Worm (Caenorhabditis elegans) whole organism, L4 larva: ENCODE results near the gene W02B12.12.

ENCODE experiments used
- F26F4.8 ChIP-seq: fragments of 200-800 bp; sonication (Bioruptor generic); conservative IDR thresholded peaks from 2 replicates; pipeline ENCODE4 v1.3.6; 2022; ENCODE audit warnings: missing genetic modification characterization, missing compliant biosample characterization
- F37D6.2 ChIP-seq: sonication (generic microtip); optimal IDR thresholded peaks from 2 replicates; lab custom pipeline; 2016; ENCODE audit warnings: mild to moderate bottlenecking, missing genetic modification characterization, missing compliant biosample characterization
- ZK546.5 ChIP-seq, 2 experiments: sonication (generic microtip); optimal IDR thresholded peaks; 2 replicates each; lab custom pipeline; 2017; ENCODE audit warnings: missing biosample characterization in 2 of 2, missing genetic modification characterization in 2 of 2
- aha-1 ChIP-seq: fragments of 150-350 bp; peaks from one replicate; lab custom pipeline; 2014; ENCODE audit warnings: missing biosample characterization, missing genetic modification characterization
- aly-2 ChIP-seq: sonication (generic microtip); optimal IDR thresholded peaks from 2 replicates; lab custom pipeline; 2018; ENCODE audit warnings: missing biosample characterization, missing genetic modification characterization
- attf-4 ChIP-seq: sonication (generic microtip); optimal IDR thresholded peaks from 3 replicates; lab custom pipeline; 2017; ENCODE audit warnings: missing biosample characterization, missing genetic modification characterization
- ceh-44 ChIP-seq: fragments of 200-800 bp; sonication (Bioruptor generic); IDR thresholded peaks from 2 replicates; pipeline ENCODE4 v1.3.6; 2022; ENCODE audit warnings: missing genetic modification reagents, missing genetic modification characterization, missing compliant biosample characterization
- ces-1 ChIP-seq: fragments of 150-350 bp; sonication (generic microtip); optimal IDR thresholded peaks from 4 replicates; lab custom pipeline; 2014; ENCODE audit warnings: missing biosample characterization, missing genetic modification reagents, missing genetic modification characterization
- cey-2 ChIP-seq: sonication (generic microtip); optimal IDR thresholded peaks from 3 replicates; lab custom pipeline; 2017; ENCODE audit warnings: missing genetic modification characterization, mild to moderate bottlenecking, missing compliant biosample characterization, antibody characterized with exemption, borderline replicate concordance; ENCODE audit not compliant: insufficient read depth
- daf-12 ChIP-seq: fragments of 150-350 bp; optimal IDR thresholded peaks from 2 replicates; lab custom pipeline; 2014; ENCODE audit warnings: missing biosample characterization, missing genetic modification reagents, missing genetic modification characterization
- daf-16 ChIP-seq, 3 experiments: sonication (generic microtip); optimal IDR thresholded peaks; 2 replicates each; lab custom pipeline; 2016 to 2017; ENCODE audit warnings: missing genetic modification characterization in 3 of 3, missing genetic modification reagents in 3 of 3, mild to moderate bottlenecking in 2 of 3, missing compliant biosample characterization in 2 of 3, missing biosample characterization in 1 of 3, moderate library complexity in 1 of 3
- dmd-6 ChIP-seq: fragments of 200-800 bp; sonication (Bioruptor generic); IDR thresholded peaks from 2 replicates; pipeline ENCODE4 v1.3.6; 2022; ENCODE audit warnings: missing genetic modification reagents, missing genetic modification characterization, missing compliant biosample characterization
- dmd-9 ChIP-seq: fragments of 200-800 bp; sonication (Bioruptor generic); IDR thresholded peaks from 2 replicates; pipeline ENCODE4 v1.3.6; 2022; ENCODE audit warnings: missing genetic modification reagents, missing genetic modification characterization, missing compliant biosample characterization
- egl-43 ChIP-seq: fragments of 200-800 bp; sonication (Bioruptor generic); IDR thresholded peaks from 2 replicates; pipeline ENCODE4 v1.3.6; 2022; ENCODE audit warnings: missing genetic modification reagents, missing genetic modification characterization, missing compliant biosample characterization
- fkh-10 ChIP-seq: fragments of 150-350 bp; optimal IDR thresholded peaks from 2 replicates; lab custom pipeline; 2014; ENCODE audit warnings: missing biosample characterization, missing genetic modification reagents, missing genetic modification characterization
- hif-1 ChIP-seq, 2 experiments: sonication (generic microtip); optimal IDR thresholded peaks; 2 replicates each; lab custom pipeline; 2016 to 2017; ENCODE audit warnings: missing compliant biosample characterization in 2 of 2, missing genetic modification characterization in 2 of 2, missing genetic modification reagents in 2 of 2, missing genotype in 2 of 2, mild to moderate bottlenecking in 1 of 2
- hlh-11 ChIP-seq: fragments of 200-800 bp; sonication (Bioruptor generic); optimal IDR thresholded peaks from 2 replicates; lab custom pipeline; 2018; ENCODE audit warnings: mild to moderate bottlenecking, missing genetic modification characterization, missing compliant biosample characterization
- hmg-1.1 ChIP-seq: fragments of 200-800 bp; sonication (Bioruptor generic); IDR thresholded peaks from 2 replicates; pipeline ENCODE4 v1.3.6; 2022; ENCODE audit warnings: missing genetic modification reagents, missing genetic modification characterization, missing compliant biosample characterization
- lim-7 ChIP-seq: fragments of 200-800 bp; sonication (Bioruptor generic); IDR thresholded peaks from 2 replicates; pipeline ENCODE4 v1.3.6; 2022; ENCODE audit warnings: missing genetic modification characterization, missing compliant biosample characterization
- lin-29 ChIP-seq: fragments of 200-800 bp; sonication (Bioruptor generic); IDR thresholded peaks from 2 replicates; pipeline ENCODE4 v1.3.6; 2022; ENCODE audit warnings: missing genetic modification reagents, missing genetic modification characterization, missing compliant biosample characterization
- lsy-2 ChIP-seq, 2 experiments: fragments of 150-350 bp in 1 of 2; sonication (generic microtip) in 1 of 2; optimal IDR thresholded peaks; 2 replicates each; lab custom pipeline; 2014 to 2017; ENCODE audit warnings: missing biosample characterization in 2 of 2, missing genetic modification characterization in 2 of 2
- mep-1 ChIP-seq: fragments of 150-350 bp; sonication (generic microtip); optimal IDR thresholded peaks from 3 replicates; lab custom pipeline; 2014; ENCODE audit warnings: missing biosample characterization, missing genetic modification characterization
- nhr-102 ChIP-seq: sonication (generic microtip); optimal IDR thresholded peaks from 2 replicates; lab custom pipeline; 2016; ENCODE audit warnings: mild to moderate bottlenecking, missing genetic modification characterization, moderate library complexity, missing compliant biosample characterization
- nhr-237 ChIP-seq: sonication (generic microtip); optimal IDR thresholded peaks from 2 replicates; lab custom pipeline; 2017; ENCODE audit warnings: missing biosample characterization, missing genetic modification characterization
- nhr-28 ChIP-seq: fragments of 150-350 bp; optimal IDR thresholded peaks from 2 replicates; lab custom pipeline; 2014; ENCODE audit warnings: missing biosample characterization, missing genetic modification characterization
- nhr-76 ChIP-seq: fragments of 150-350 bp; optimal IDR thresholded peaks from 2 replicates; lab custom pipeline; 2014; ENCODE audit warnings: missing biosample characterization, missing genetic modification characterization
- php-3 ChIP-seq: fragments of 200-800 bp; sonication (Bioruptor generic); IDR thresholded peaks from 2 replicates; pipeline ENCODE4 v1.3.6; 2022; ENCODE audit warnings: missing genetic modification reagents, missing genetic modification characterization, missing compliant biosample characterization
- pqm-1 ChIP-seq: sonication (generic microtip); optimal IDR thresholded peaks from 2 replicates; lab custom pipeline; 2017; ENCODE audit warnings: missing biosample characterization, missing genetic modification characterization
- snpc-4 ChIP-seq: fragments of 150-350 bp; optimal IDR thresholded peaks from 2 replicates; lab custom pipeline; 2014; ENCODE audit warnings: missing biosample characterization, missing genetic modification characterization
- spr-3 ChIP-seq: fragments of 200-800 bp; sonication (Bioruptor generic); optimal IDR thresholded peaks from 2 replicates; lab custom pipeline; 2018; ENCODE audit warnings: mild to moderate bottlenecking, missing genetic modification characterization, missing compliant biosample characterization
- unc-130 ChIP-seq: sonication (generic microtip); optimal IDR thresholded peaks from 2 replicates; lab custom pipeline; 2016; ENCODE audit warnings: missing genetic modification reagents, missing genetic modification characterization, missing compliant biosample characterization
- unc-39 ChIP-seq: sonication (generic microtip); optimal IDR thresholded peaks from 2 replicates; lab custom pipeline; 2017; ENCODE audit warnings: missing biosample characterization, missing genetic modification characterization
- vab-7 ChIP-seq: fragments of 200-800 bp; sonication (Bioruptor generic); IDR thresholded peaks from 2 replicates; pipeline ENCODE4 v1.3.6; 2022; ENCODE audit warnings: missing genetic modification reagents, missing genetic modification characterization, missing compliant biosample characterization
- ztf-11 ChIP-seq: fragments of 150-350 bp; optimal IDR thresholded peaks from 2 replicates; lab custom pipeline; 2014; ENCODE audit warnings: missing biosample characterization, missing genetic modification characterization

W02B12.12 gene

ce11 chrII:11433942-11434341, 45.0 kb downstream of the W02B12.12 start, which contains the start of gene C05D12.5:
Gene C05D12.5 (plus strand): TSS chrII:11434242.
- TF ChIP-seq attf-4: no peak
- TF ChIP-seq hlh-11 (tag; lab: Kevin White, UChicago): no peak
- TF ChIP-seq F26F4.8 (GFP tag; lab: Robert Waterston, UW): no peak

DNA sequence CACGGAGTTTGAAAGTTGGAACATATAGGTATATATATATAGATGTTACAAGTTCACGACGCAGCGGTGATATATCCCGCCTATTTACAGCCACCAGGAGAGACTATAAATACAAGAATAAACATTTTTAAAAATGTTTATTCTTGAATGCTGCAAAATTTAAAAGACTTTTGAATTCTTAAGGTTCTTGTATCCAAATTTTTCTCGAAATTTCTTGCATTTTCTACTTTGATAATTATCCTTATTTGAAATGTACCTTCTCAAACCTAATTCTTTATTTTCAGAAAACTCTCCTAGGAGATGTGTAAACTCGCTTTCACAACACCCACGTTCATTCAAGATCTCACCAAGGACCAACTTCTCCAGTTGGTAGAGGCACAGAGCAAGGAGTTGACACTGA, 47.4 kb downstream of the W02B12.12 start, which contains the start of gene C05D12.4:
TSS of gene C05D12.4 (plus strand) at position 301 of the 400 bp plus-strand sequence.
- no peak for TF ChIP-seq fkh-10 (GFP tag; lab: Kevin White, UChicago)
- no peak for TF ChIP-seq dmd-6 (GFP tag; lab: Robert Waterston, UW)
- peak; percentile 3 for TF ChIP-seq aha-1 (tag; lab: Kevin White, UChicago)

DNA sequence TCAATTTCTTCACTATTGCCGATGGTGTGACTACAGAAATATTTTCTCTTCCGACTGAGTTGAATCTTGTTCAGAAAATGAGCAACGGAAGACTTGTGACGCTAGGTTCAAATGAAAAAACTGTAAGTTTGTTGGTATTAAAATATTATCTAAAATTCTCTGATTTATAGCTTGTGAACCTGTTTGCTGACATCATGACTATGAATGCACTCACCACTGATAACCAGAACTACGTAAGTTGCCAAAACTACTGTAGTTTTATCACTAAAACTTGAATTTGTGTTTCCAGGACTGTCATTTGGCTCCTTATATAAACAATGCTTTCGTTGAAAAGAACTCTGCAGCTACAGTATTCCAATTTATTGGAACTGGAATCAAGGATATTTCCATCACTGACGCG, 50.4 kb downstream of the W02B12.12 start:
- TF ChIP-seq ceh-44 (GFP tag; lab: Robert Waterston, UW) (no peak), php-3 (GFP tag; lab: Robert Waterston, UW) (no peak), lin-29 (GFP tag; lab: Robert Waterston, UW) (no peak), lim-7 (no peak), nhr-237 (tag; lab: Kevin White, UChicago) (no peak), aly-2 (tag; lab: Kevin White, UChicago) (no peak), hlh-11 (tag; lab: Kevin White, UChicago) (peak; percentile 5), lsy-2 (tag; optimal IDR thresholded peaks at IDR 0.05; lab: Kevin White, UChicago) (no peak), dmd-6 (GFP tag; lab: Robert Waterston, UW) (peak; percentile 52), F37D6.2 (tag; lab: Kevin White, UChicago) (no peak), egl-43 (no peak), vab-7 (no peak), ces-1 (GFP tag; lab: Kevin White, UChicago) (no peak), nhr-102 (no peak), nhr-28 (tag; lab: Kevin White, UChicago) (peak; percentile 46), ZK546.5 (tag; optimal IDR thresholded peaks at IDR 0.05; lab: Kevin White, UChicago) (no peak), daf-16 (GFP tag; optimal IDR thresholded peaks at IDR 0.05; lab: Kevin White, UChicago) (no peak), daf-16 (tag; optimal IDR thresholded peaks at IDR 0.05; lab: Kevin White, UChicago) (no peak), unc-39 (tag; lab: Kevin White, UChicago) (no peak), unc-130 (no peak), nhr-76 (tag; lab: Kevin White, UChicago) (no peak), snpc-4 (tag; lab: Kevin White, UChicago) (no peak), spr-3 (GFP tag; lab: Kevin White, UChicago) (no peak), pqm-1 (peak; percentile 46), dmd-9 (GFP tag; lab: Robert Waterston, UW) (no peak), daf-12 (tag; lab: Kevin White, UChicago) (no peak), ztf-11 (tag; lab: Kevin White, UChicago) (no peak), mep-1 (tag; lab: Kevin White, UChicago) (no peak), hmg-1.1 (GFP tag; lab: Robert Waterston, UW) (no peak), cey-2 (tag; lab: Kevin White, UChicago) (no peak), hif-1 (tag; optimal IDR thresholded peaks at IDR 0.05; lab: Kevin White, UChicago) (no peak)

ce11 chrII:11427322-11427721, 51.7 kb downstream of the W02B12.12 start:
- no peak for TF ChIP-seq nhr-102
- peak; percentile 90 for TF ChIP-seq dmd-6 (GFP tag; lab: Robert Waterston, UW)
- TF ChIP-seq hlh-11 (tag; lab: Kevin White, UChicago): peak; percentile 14
- TF ChIP-seq aha-1 (tag; lab: Kevin White, UChicago): peak; percentile 9
- TF ChIP-seq, all 104 proteins: peak for 3
